Worm (Caenorhabditis elegans) whole organism, midembryonic: ENCODE data around the gene ZK809.5.

Source experiments
- T22C8.4 ChIP-seq: fragments of 200-800 bp; sonication (Bioruptor generic); IDR thresholded peaks from 2 replicates; pipeline ENCODE4 v1.3.6; 2022; ENCODE audit warnings: missing genetic modification characterization, missing compliant biosample characterization
- cog-1 ChIP-seq: sonication (generic microtip); optimal IDR thresholded peaks from 2 replicates; lab custom pipeline; 2016; ENCODE audit warnings: missing genetic modification characterization, missing compliant biosample characterization
- flt-1 ChIP-seq: fragments of 200-800 bp; sonication (Bioruptor generic); IDR thresholded peaks from 2 replicates; pipeline ENCODE4 v1.3.6; 2022; ENCODE audit warnings: missing genetic modification characterization, missing compliant biosample characterization
- med-1 ChIP-seq: sonication (generic microtip); optimal IDR thresholded peaks from 2 replicates; lab custom pipeline; 2017; ENCODE audit warnings: missing genetic modification characterization, mild to moderate bottlenecking, missing compliant biosample characterization, antibody characterized with exemption, missing genetic modification reagents; ENCODE audit not compliant: insufficient read depth
- ref-1 ChIP-seq: fragments of 200-800 bp; sonication (Bioruptor generic); conservative IDR thresholded peaks from 2 replicates; pipeline ENCODE4 v1.3.6; 2022; ENCODE audit warnings: missing genetic modification reagents, missing genetic modification characterization, missing compliant biosample characterization
- tab-1 ChIP-seq: fragments of 200-800 bp; sonication (Bioruptor generic); IDR thresholded peaks from 2 replicates; pipeline ENCODE4 v1.3.6; 2022; ENCODE audit warnings: missing genetic modification characterization, missing compliant biosample characterization
- ztf-23 ChIP-seq: fragments of 200-800 bp; sonication (Bioruptor generic); IDR thresholded peaks from 2 replicates; pipeline ENCODE4 v1.3.6; 2022; ENCODE audit warnings: missing genetic modification reagents, missing genetic modification characterization, missing compliant biosample characterization
- ztf-29 ChIP-seq: fragments of 200-800 bp; sonication (Bioruptor generic); IDR thresholded peaks from 2 replicates; pipeline ENCODE4 v1.3.6; 2022; ENCODE audit warnings: missing genetic modification reagents, missing genetic modification characterization, missing compliant biosample characterization

- TF ChIP-seq ztf-29 (no peak), T22C8.4 (no peak), ref-1 (GFP tag; lab: Robert Waterston, UW) (no peak), ztf-23 (GFP tag; lab: Robert Waterston, UW) (no peak), flt-1 (GFP tag; lab: Robert Waterston, UW) (no peak), cog-1 (tag; lab: Kevin White, UChicago) (no peak), med-1 (GFP tag; lab: Kevin White, UChicago) (no peak), tab-1 (GFP tag; lab: Robert Waterston, UW) (no peak)
Observed at ce11 chrIV:11695634-11696033, 39.1 kb downstream of the ZK809.5 start.
